Worm (Caenorhabditis elegans) whole organism, L4/young adult: ENCODE results near the gene Y17G7B.3.

ENCODE experiments used
- W03F9.2 ChIP-seq: fragments of 150-350 bp; optimal IDR thresholded peaks from 2 replicates; lab custom pipeline; 2014; ENCODE audit warnings: missing biosample characterization, missing genetic modification characterization
- dao-5 ChIP-seq: sonication (generic microtip); optimal IDR thresholded peaks from 2 replicates; lab custom pipeline; 2016; ENCODE audit warnings: missing genotype, missing genetic modification characterization, moderate library complexity, missing compliant biosample characterization
- him-1 ChIP-seq: sonication (generic microtip); optimal IDR thresholded peaks from 2 replicates; lab custom pipeline; 2016; ENCODE audit warnings: missing genotype, missing genetic modification reagents, missing genetic modification characterization, missing compliant biosample characterization

Gene Y17G7B.3

DNA sequence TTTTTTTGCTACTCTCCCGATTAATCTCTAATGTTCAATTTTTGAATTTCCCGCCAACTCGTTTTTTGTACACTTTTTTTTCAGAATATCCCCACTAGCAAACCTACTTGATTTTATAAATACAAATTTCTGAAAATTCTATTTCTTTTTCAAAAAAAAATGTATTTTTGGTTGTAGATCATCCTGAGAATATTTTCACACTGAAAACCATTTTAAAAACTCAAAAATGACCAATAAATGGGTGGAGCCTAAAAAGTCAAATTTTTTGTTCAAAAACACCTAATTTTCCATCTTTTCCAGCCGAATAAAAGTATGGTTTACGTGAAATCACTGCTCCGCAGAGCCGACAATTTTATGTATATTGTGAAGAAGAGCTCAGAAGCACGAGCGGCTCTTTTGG lies at the start of gene Y17G7B.3:
Gene Y17G7B.3, plus strand, starts transcription at position 301 of the 400 bp plus-strand sequence.
- TF ChIP-seq W03F9.2 (no peak), dao-5 (tag; lab: Kevin White, UChicago) (no peak), him-1 (no peak)

DNA sequence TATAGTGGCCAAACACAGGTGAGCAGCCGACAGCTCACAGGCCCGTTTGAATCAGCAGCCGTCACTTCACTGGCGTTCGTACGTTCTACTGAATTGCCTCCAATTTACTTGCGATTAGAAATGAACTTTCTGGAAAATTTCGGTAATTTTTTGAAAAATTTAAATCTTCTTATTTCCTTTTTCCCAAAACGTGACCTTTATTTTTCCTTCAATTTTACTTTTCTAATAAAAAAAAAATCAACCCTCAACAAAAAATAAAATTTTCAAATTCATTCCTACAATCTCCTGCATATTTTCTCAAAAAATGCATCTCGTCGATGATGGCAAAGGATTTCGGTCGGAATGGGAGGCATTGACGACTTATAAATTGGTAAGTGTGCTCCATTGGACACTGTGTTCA lies 40.4 kb upstream of the Y17G7B.3 start, which contains the start of gene W03C9.8:
Gene W03C9.8, plus strand, starts transcription at position 301 of the 400 bp plus-strand sequence.
- no peak for TF ChIP-seq dao-5 (tag; lab: Kevin White, UChicago)
- no peak for TF ChIP-seq him-1

DNA sequence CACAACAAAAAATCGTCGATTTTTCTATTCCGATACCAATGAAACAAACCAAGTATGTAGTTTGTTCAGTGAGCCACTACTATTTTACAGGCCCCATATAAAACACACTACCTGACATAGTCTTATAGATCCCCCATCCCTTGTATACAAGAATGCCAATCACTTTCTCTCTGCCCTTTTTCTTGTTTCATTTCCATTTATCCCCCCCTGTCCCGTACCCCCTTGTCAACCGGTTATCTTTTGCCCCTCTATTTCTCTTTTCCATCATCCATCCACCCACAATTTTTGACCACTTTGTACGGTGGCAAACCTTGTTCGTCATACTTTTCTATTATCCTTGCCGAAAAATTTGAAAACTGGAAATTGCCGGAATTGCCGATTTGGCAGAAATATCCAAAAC lies 35.9 kb upstream of the Y17G7B.3 start:
- TF ChIP-seq dao-5 (tag; lab: Kevin White, UChicago) (no peak), him-1 (no peak), W03F9.2 (no peak)

ce11 chrII:11954208-11954607 lies 34.6 kb upstream of the Y17G7B.3 start, which contains the start of gene W03C9.6:
Gene W03C9.6, plus strand, starts transcription at chrII:11954508.
- TF ChIP-seq him-1, result no peak
- no peak for TF ChIP-seq dao-5 (tag; lab: Kevin White, UChicago)
- no peak for TF ChIP-seq W03F9.2

- TF ChIP-seq W03F9.2, result no peak
- TF ChIP-seq dao-5 (tag; lab: Kevin White, UChicago), result no peak
- TF ChIP-seq him-1, result no peak
Observed at ce11 chrII:11954811-11955210, 34.0 kb upstream of the Y17G7B.3 start.

- no peak for TF ChIP-seq dao-5 (tag; lab: Kevin White, UChicago)
- no peak for TF ChIP-seq W03F9.2
- TF ChIP-seq him-1, result no peak
Observed at ce11 chrII:11958793-11959574, 29.8 kb upstream of the Y17G7B.3 start.

ce11 chrII:11960596-11961217 lies 28.1 kb upstream of the Y17G7B.3 start:
- peak; percentile 31 for TF ChIP-seq W03F9.2
- peak; percentile 96 for TF ChIP-seq dao-5 (tag; lab: Kevin White, UChicago)
- peak; percentile 82 for TF ChIP-seq him-1

ce11 chrII:11962083-11962482 lies 26.7 kb upstream of the Y17G7B.3 start, which contains the start of the genes W03C9.1 and W03C9.2:
Gene W03C9.1, minus strand, starts transcription at chrII:11962128.
Gene W03C9.2, plus strand, starts transcription at chrII:11962368.
- TF ChIP-seq him-1, result no peak
- no peak for TF ChIP-seq W03F9.2
- no peak for TF ChIP-seq dao-5 (tag; lab: Kevin White, UChicago)

DNA sequence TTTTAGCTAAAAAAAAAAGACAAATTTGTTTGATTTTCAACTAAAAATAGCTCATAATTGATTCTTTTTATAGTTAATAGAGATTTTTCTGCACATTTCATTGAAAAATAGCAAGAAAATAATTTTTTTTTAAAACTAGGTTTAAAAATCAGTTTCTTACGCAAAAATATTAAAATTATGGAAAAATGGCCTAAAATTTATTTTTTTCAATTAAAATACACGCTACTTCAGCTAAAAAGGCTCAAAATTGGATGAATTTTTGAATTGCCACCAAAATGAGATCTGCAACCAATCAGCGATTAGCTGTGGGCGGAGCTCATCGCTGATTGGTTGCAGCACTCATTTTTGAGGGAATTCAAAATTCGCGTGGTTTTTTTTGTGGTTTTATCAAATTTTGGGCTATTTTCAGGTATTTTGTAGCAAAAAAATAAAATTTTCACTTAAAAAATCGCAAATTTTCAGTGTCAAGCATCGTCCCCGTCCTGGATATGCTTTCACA lies 25.6 kb upstream of the Y17G7B.3 start:
- TF ChIP-seq him-1 (no peak), W03F9.2 (no peak), dao-5 (tag; lab: Kevin White, UChicago) (no peak)

ce11 chrII:11964847-11965246 lies 24.0 kb upstream of the Y17G7B.3 start:
- TF ChIP-seq W03F9.2, result no peak
- TF ChIP-seq dao-5 (tag; lab: Kevin White, UChicago), result no peak
- TF ChIP-seq him-1, result no peak

DNA sequence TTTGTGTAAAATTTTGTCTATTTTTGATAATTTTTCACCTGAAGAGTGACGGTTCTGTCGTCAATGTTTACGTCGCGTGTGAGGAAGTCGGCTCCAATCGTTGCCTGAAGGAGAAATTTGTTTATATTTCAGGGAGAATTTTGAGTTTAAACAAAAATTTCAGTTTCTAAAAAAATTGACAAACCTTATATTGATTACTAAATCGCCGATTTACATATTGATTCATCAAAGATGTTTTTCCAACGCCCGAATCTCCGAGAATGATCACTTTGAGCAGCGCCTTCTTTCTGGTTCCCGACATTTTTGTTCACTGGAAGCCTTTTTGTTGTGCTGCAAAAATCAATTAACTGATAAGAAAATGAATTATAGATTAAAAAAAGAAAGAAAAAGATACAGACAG lies 22.2 kb upstream of the Y17G7B.3 start, which contains the start of gene rab-7:
Gene rab-7, minus strand, starts transcription at position 330 of the 400 bp plus-strand sequence.
- TF ChIP-seq W03F9.2, result no peak
- no peak for TF ChIP-seq dao-5 (tag; lab: Kevin White, UChicago)
- no peak for TF ChIP-seq him-1

DNA sequence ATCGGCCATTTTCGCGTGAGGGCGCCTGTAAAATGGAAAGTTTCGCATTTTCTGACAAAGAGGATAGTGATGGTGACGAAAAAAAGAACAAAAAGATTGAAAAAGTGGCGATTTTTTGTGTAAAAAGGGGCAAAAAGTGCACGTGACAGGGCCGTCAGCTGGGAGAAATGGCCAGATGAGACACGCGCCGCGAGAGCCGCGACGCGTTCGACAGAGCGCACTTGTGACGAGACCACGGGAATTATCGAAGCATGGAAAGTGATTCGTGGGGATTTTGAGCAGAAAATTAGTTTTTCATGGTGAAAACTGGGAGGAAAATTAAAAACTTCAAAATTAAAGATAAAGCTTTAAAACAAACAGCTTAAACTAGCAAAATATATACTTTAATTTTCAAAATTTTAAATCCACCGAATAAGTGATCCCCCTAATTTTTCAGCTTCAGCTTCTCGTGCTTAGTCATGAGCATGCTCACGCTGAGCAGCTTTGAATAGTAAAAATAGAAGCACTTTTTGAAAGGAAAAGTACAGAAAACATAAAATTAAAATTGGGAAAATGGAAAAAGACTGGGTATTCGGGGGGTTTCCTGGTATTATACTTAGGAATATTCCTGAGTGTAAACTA lies 21.2 kb upstream of the Y17G7B.3 start, which contains the start of gene W03C9.5:
Gene W03C9.5, minus strand, starts transcription at position 38 of the 621 bp plus-strand sequence.
- TF ChIP-seq him-1, result peak; percentile 73
- no peak for TF ChIP-seq dao-5 (tag; lab: Kevin White, UChicago)
- TF ChIP-seq W03F9.2, result peak; percentile 92

DNA sequence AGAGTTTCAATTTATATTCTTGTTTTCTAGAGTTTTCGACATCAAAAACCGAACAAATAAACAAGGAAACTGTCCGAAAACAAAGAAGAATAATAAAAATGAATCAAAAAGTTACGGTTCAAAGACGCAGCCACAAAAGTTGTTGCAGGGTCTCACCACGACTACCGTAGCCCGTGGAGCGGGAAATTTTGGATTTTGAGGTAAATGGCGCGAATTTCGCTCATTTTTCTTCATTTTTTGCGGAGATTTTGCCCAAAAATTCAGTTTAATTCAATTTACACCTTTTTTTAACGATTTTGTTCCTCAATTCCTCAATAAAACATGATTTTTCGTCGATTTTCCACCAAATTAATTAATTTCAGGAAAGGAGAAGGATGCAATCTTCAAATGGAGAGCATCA lies 20.5 kb upstream of the Y17G7B.3 start, which contains the start of gene mex-1:
Gene mex-1, plus strand, starts transcription at position 363 of the 400 bp plus-strand sequence.
- peak; percentile 57 for TF ChIP-seq W03F9.2
- no peak for TF ChIP-seq him-1

ce11 chrII:11969033-11969432 lies 19.8 kb upstream of the Y17G7B.3 start:
- TF ChIP-seq dao-5 (tag; lab: Kevin White, UChicago) (no peak), W03F9.2 (no peak), him-1 (no peak)
